Worm (Caenorhabditis elegans) whole organism, late embryonic: Measurements from ENCODE around the gene nap-1.
A peak's percentile ranks its signal among the peaks of the same experiment; 100 is the strongest.

Experiments used
- C38D4.7 ChIP-seq: fragments of 200-800 bp; sonication (Bioruptor generic); optimal IDR thresholded peaks from 2 replicates; lab custom pipeline; 2018; ENCODE audit warnings: mild to moderate bottlenecking, missing genetic modification characterization, moderate library complexity, missing compliant biosample characterization
- F13H6.1 ChIP-seq: sonication (generic microtip); optimal IDR thresholded peaks from 2 replicates; lab custom pipeline; 2016; ENCODE audit warnings: missing genetic modification characterization, missing compliant biosample characterization
- K09A11.1 ChIP-seq: sonication (generic microtip); optimal IDR thresholded peaks from 2 replicates; lab custom pipeline; 2017; ENCODE audit warnings: antibody characterized with exemption, mild to moderate bottlenecking, missing genetic modification characterization, missing compliant biosample characterization; ENCODE audit not compliant: insufficient read depth
- T23F11.4 ChIP-seq: fragments of 200-800 bp; sonication (Bioruptor generic); optimal IDR thresholded peaks from 2 replicates; lab custom pipeline; 2018; ENCODE audit warnings: mild to moderate bottlenecking, missing genetic modification characterization, missing compliant biosample characterization
- ama-1 ChIP-seq: fragments of 150-350 bp; optimal IDR thresholded peaks from 2 replicates; lab custom pipeline; 2014
- ceh-14 ChIP-seq: sonication (generic microtip); optimal IDR thresholded peaks from 2 replicates; lab custom pipeline; 2016; ENCODE audit warnings: missing genotype, missing genetic modification characterization, missing compliant biosample characterization
- ceh-22 ChIP-seq: sonication (generic microtip); optimal IDR thresholded peaks from 2 replicates; lab custom pipeline; 2017; ENCODE audit warnings: missing biosample characterization, missing genetic modification characterization
- ceh-30 ChIP-seq: fragments of 150-350 bp; optimal IDR thresholded peaks from 2 replicates; lab custom pipeline; 2014; ENCODE audit warnings: missing biosample characterization, missing genetic modification characterization
- ceh-31 ChIP-seq: sonication (generic microtip); optimal IDR thresholded peaks from 2 replicates; lab custom pipeline; 2016; ENCODE audit warnings: missing genetic modification characterization, missing compliant biosample characterization
- ceh-34 ChIP-seq: sonication (generic microtip); optimal IDR thresholded peaks from 2 replicates; lab custom pipeline; 2016; ENCODE audit warnings: mild to moderate bottlenecking, missing genetic modification characterization, missing compliant biosample characterization
- ceh-45 ChIP-seq: fragments of 200-800 bp; sonication (Bioruptor generic); IDR thresholded peaks from 2 replicates; pipeline ENCODE4 v1.3.6; 2022; ENCODE audit warnings: missing genetic modification reagents, missing genetic modification characterization, missing compliant biosample characterization
- ceh-48 ChIP-seq: sonication (generic microtip); optimal IDR thresholded peaks from 2 replicates; lab custom pipeline; 2016; ENCODE audit warnings: missing genetic modification characterization, inconsistent platforms, missing compliant biosample characterization
- ceh-6 ChIP-seq: fragments of 200-800 bp; sonication (Bioruptor generic); optimal IDR thresholded peaks from 2 replicates; lab custom pipeline; 2018; ENCODE audit warnings: mild to moderate bottlenecking, missing genetic modification characterization, missing compliant biosample characterization
- ceh-9 ChIP-seq: sonication (generic microtip); optimal IDR thresholded peaks from 2 replicates; lab custom pipeline; 2016; ENCODE audit warnings: mild to moderate bottlenecking, missing genetic modification characterization, inconsistent platforms, missing compliant biosample characterization
- dmd-4 ChIP-seq: sonication (generic microtip); optimal IDR thresholded peaks from 2 replicates; lab custom pipeline; 2016; ENCODE audit warnings: borderline replicate concordance, missing genetic modification characterization, missing compliant biosample characterization
- elt-4 ChIP-seq: sonication (generic microtip); optimal IDR thresholded peaks from 2 replicates; lab custom pipeline; 2016; ENCODE audit warnings: missing genetic modification characterization, missing compliant biosample characterization
- ets-4 ChIP-seq: sonication (generic microtip); optimal IDR thresholded peaks from 2 replicates; lab custom pipeline; 2016; ENCODE audit warnings: missing genetic modification characterization, missing compliant biosample characterization
- fax-1 ChIP-seq: sonication (generic microtip); optimal IDR thresholded peaks from 2 replicates; lab custom pipeline; 2016; ENCODE audit warnings: missing genotype, missing genetic modification characterization, missing compliant biosample characterization
- fkh-6 ChIP-seq: sonication (generic microtip); optimal IDR thresholded peaks from 2 replicates; lab custom pipeline; 2016; ENCODE audit warnings: missing genetic modification characterization, missing compliant biosample characterization
- gmeb-2 ChIP-seq: sonication (generic microtip); optimal IDR thresholded peaks from 2 replicates; lab custom pipeline; 2016; ENCODE audit warnings: missing genetic modification characterization, inconsistent platforms, missing compliant biosample characterization
- hlh-15 ChIP-seq: sonication (generic microtip); optimal IDR thresholded peaks from 2 replicates; lab custom pipeline; 2016; ENCODE audit warnings: missing genetic modification characterization, missing compliant biosample characterization
- hlh-30 ChIP-seq: sonication (generic microtip); optimal IDR thresholded peaks from 2 replicates; lab custom pipeline; 2017; ENCODE audit warnings: antibody characterized with exemption, missing genetic modification characterization, missing compliant biosample characterization; ENCODE audit not compliant: insufficient read depth
- hlh-6 ChIP-seq: sonication (generic microtip); optimal IDR thresholded peaks from 2 replicates; lab custom pipeline; 2016; ENCODE audit warnings: missing genotype, missing genetic modification characterization, missing compliant biosample characterization
- hlh-8 ChIP-seq: sonication (generic microtip); optimal IDR thresholded peaks from 2 replicates; lab custom pipeline; 2016; ENCODE audit warnings: missing genotype, missing genetic modification characterization, missing compliant biosample characterization
- lim-6 ChIP-seq: sonication (generic microtip); optimal IDR thresholded peaks from 2 replicates; lab custom pipeline; 2016; ENCODE audit warnings: missing genetic modification characterization, missing compliant biosample characterization
- madf-2 ChIP-seq: sonication (generic microtip); optimal IDR thresholded peaks from 2 replicates; lab custom pipeline; 2017; ENCODE audit warnings: missing genetic modification characterization, missing compliant biosample characterization
- mec-3 ChIP-seq: sonication (generic microtip); optimal IDR thresholded peaks from 2 replicates; lab custom pipeline; 2016; ENCODE audit warnings: borderline replicate concordance, missing genetic modification characterization, missing compliant biosample characterization
- nfya-1 ChIP-seq: sonication (generic microtip); optimal IDR thresholded peaks from 2 replicates; lab custom pipeline; 2017; ENCODE audit warnings: missing genetic modification characterization, mild to moderate bottlenecking, missing compliant biosample characterization, antibody characterized with exemption, moderate library complexity
- nhr-232 ChIP-seq: sonication (generic microtip); optimal IDR thresholded peaks from 2 replicates; lab custom pipeline; 2016; ENCODE audit warnings: missing genetic modification characterization, missing compliant biosample characterization
- npax-4 ChIP-seq: sonication (generic microtip); optimal IDR thresholded peaks from 2 replicates; lab custom pipeline; 2016; ENCODE audit warnings: missing genetic modification characterization, missing compliant biosample characterization
- odd-2 ChIP-seq: sonication (generic microtip); optimal IDR thresholded peaks from 2 replicates; lab custom pipeline; 2017; ENCODE audit warnings: antibody characterized with exemption, mild to moderate bottlenecking, missing genetic modification characterization, missing compliant biosample characterization
- pag-3 ChIP-seq: sonication (generic microtip); optimal IDR thresholded peaks from 2 replicates; lab custom pipeline; 2016; ENCODE audit warnings: missing compliant biosample characterization, missing genetic modification characterization, borderline replicate concordance
- pax-1 ChIP-seq: fragments of 150-350 bp; optimal IDR thresholded peaks from 2 replicates; lab custom pipeline; 2014; ENCODE audit warnings: missing biosample characterization, missing genetic modification characterization
- pha-2 ChIP-seq: sonication (generic microtip); optimal IDR thresholded peaks from 2 replicates; lab custom pipeline; 2017; ENCODE audit warnings: mild to moderate bottlenecking, missing genetic modification characterization, missing compliant biosample characterization
- pha-4 ChIP-seq: fragments of 150-350 bp; optimal IDR thresholded peaks from 2 replicates; lab custom pipeline; 2018; ENCODE audit warnings: missing biosample characterization, missing genetic modification reagents, missing genetic modification characterization
- pqm-1 ChIP-seq: sonication (generic microtip); optimal IDR thresholded peaks from 2 replicates; lab custom pipeline; 2016; ENCODE audit warnings: missing genetic modification characterization, missing compliant biosample characterization
- sdc-2 ChIP-seq: sonication (generic microtip); optimal IDR thresholded peaks from 2 replicates; lab custom pipeline; 2016; ENCODE audit warnings: missing genotype, missing genetic modification characterization, missing compliant biosample characterization
- sox-2 ChIP-seq: fragments of 200-800 bp; sonication (Bioruptor generic); IDR thresholded peaks from 2 replicates; pipeline ENCODE4 v1.3.6; 2022; ENCODE audit warnings: missing genetic modification reagents, missing genetic modification characterization, missing compliant biosample characterization
- syd-9 ChIP-seq: sonication (generic microtip); optimal IDR thresholded peaks from 2 replicates; lab custom pipeline; 2016; ENCODE audit warnings: mild to moderate bottlenecking, missing genetic modification characterization, moderate library complexity, missing compliant biosample characterization
- tbx-2 ChIP-seq: sonication (generic microtip); optimal IDR thresholded peaks from 2 replicates; lab custom pipeline; 2016; ENCODE audit warnings: missing genetic modification characterization, missing compliant biosample characterization
- ttx-3 ChIP-seq: sonication (generic microtip); optimal IDR thresholded peaks from 2 replicates; lab custom pipeline; 2016; ENCODE audit warnings: missing genetic modification reagents, missing genetic modification characterization, missing compliant biosample characterization
- unc-42 ChIP-seq: sonication (generic microtip); optimal IDR thresholded peaks from 2 replicates; lab custom pipeline; 2016; ENCODE audit warnings: missing genotype, missing genetic modification characterization, missing compliant biosample characterization
- unc-55 ChIP-seq: sonication (generic microtip); optimal IDR thresholded peaks from 2 replicates; lab custom pipeline; 2017; ENCODE audit warnings: missing biosample characterization, missing genetic modification reagents, missing genetic modification characterization
- ztf-16 ChIP-seq: sonication (generic microtip); optimal IDR thresholded peaks from 2 replicates; lab custom pipeline; 2017; ENCODE audit warnings: missing genetic modification characterization, missing compliant biosample characterization

Gene nap-1

DNA sequence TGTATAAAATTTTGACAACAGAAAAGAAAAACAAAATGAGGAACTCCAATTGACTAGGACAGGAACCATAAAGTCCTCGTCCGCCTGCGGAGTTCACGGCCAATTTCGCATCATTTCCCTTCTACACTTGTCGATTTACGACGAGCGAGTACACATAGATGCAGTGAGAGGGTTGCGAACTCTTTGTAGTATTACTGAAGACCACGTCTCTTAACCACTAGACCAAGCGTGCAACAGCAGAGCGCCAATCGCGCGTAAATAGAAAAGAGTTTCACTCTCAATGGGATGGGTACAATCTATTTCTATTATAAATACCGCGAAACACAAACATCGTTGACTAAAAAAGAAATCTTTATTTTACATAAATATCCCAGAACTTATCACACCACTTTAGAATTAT, 3.7 kb downstream of the nap-1 start (continued):
- TF ChIP-seq ceh-48 (peak; percentile 77), mec-3 (tag; lab: Kevin White, UChicago) (no peak), gmeb-2 (tag; lab: Kevin White, UChicago) (peak; percentile 81), hlh-15 (tag; lab: Kevin White, UChicago) (peak; percentile 67), hlh-6 (tag; lab: Kevin White, UChicago) (peak; percentile 89), pag-3 (tag; lab: Kevin White, UChicago) (peak; percentile 39), fkh-6 (peak; percentile 80), npax-4 (tag; lab: Kevin White, UChicago) (peak; percentile 77), pha-4 (no peak), sdc-2 (tag; lab: Kevin White, UChicago) (peak; percentile 77), K09A11.1 (tag; lab: Kevin White, UChicago) (peak; percentile 67), madf-2 (tag; lab: Kevin White, UChicago) (peak; percentile 86), T23F11.4 (GFP tag; lab: Kevin White, UChicago) (peak; percentile 63), tbx-2 (tag; lab: Kevin White, UChicago) (peak; percentile 86), elt-4 (no peak), ceh-14 (peak; percentile 62), pqm-1 (tag; lab: Kevin White, UChicago) (peak; percentile 16), ceh-6 (GFP tag; lab: Kevin White, UChicago) (peak; percentile 87), syd-9 (tag; lab: Kevin White, UChicago) (peak; percentile 89), unc-55 (peak; percentile 65), ceh-45 (GFP tag; lab: Robert Waterston, UW) (peak; percentile 52; the same call in 1 of the 2 replicates), ets-4 (peak; percentile 34), ceh-30 (tag; lab: Kevin White, UChicago) (peak; percentile 53), sox-2 (GFP tag; lab: Robert Waterston, UW) (peak; percentile 72), hlh-8 (peak; percentile 66)

DNA sequence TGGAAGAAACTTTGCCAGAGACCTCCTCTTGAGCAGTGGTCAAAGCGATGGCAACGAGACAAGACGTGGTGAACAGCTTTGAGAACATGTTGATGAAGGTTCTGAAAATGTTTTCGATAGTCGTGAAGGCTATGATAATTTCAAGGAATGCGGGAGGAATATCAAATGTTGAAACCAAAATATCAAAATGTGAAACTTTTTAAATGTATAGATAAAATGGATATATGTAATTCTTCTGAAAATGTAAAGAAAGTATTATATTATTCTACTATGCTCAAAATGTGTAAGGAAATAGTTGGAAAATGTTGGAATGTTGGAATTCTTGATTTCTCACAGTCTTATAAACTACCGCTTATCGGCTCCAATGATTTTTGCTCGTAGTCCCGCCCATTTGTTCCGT, 10.0 kb downstream of the nap-1 start, which contains the start of gene D2096.6:
D2096.6 (minus strand) TSS at position 101 of the 400 bp plus-strand sequence.
- no peak for TF ChIP-seq ceh-31 (tag; lab: Kevin White, UChicago)
- no peak for TF ChIP-seq sox-2 (GFP tag; lab: Robert Waterston, UW)

DNA sequence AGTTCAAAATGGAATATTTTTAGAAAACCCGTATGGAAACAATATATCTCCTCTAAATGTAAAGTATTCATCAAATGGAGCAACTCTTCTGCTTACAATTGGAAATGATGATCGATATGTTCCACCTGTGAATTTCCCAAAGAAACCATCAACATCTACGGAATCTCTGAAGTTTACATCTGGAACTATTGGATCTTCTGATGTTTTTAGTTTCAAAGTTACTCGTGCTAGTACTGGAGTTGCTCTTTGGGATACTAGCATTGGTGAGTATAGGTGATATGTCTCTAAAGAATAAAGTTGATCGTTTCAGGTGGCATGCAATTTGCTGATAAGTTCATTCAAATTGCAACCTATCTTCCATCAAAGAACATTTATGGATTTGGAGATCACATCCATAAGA, 11.2 kb downstream of the nap-1 start:
- TF ChIP-seq F13H6.1 (tag; lab: Kevin White, UChicago) = no peak
- no peak for TF ChIP-seq hlh-30 (tag; lab: Kevin White, UChicago)
- TF ChIP-seq ttx-3 (tag; lab: Kevin White, UChicago) = no peak
- TF ChIP-seq ets-4 = no peak
- TF ChIP-seq ceh-31 (tag; lab: Kevin White, UChicago) = no peak
- TF ChIP-seq fkh-6 = no peak
- TF ChIP-seq lim-6 (tag; lab: Kevin White, UChicago) = no peak

DNA sequence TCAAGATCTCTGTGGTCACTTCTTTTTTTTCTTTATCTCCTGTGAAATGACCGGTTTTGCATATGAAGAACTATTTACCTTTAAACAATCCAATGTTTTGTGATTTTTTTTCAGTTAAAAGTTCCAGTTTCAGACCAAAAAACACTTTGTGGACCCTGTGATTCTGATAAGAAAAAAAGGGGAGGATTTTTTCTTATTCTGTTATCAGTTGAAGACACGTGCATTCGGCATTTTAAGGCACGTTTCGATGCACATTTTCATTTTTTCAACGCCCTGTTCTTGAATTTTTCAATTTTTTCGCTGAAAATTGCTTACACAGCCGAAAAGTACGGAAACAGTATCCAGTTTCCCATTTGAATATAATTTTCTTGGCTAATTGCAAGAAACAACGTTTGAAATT, 12.8 kb downstream of the nap-1 start, which contains the start of gene aagr-1:
aagr-1 (plus strand) TSS at position 227 of the 400 bp plus-strand sequence.
- no peak for TF ChIP-seq ztf-16 (tag; lab: Kevin White, UChicago)
- no peak for TF ChIP-seq ama-1 (lab: Kevin White, UChicago)
- TF ChIP-seq ceh-45 (GFP tag; lab: Robert Waterston, UW) = no peak
- no peak for TF ChIP-seq odd-2 (tag; lab: Kevin White, UChicago)
- no peak for TF ChIP-seq fax-1 (tag; lab: Kevin White, UChicago)
- no peak for TF ChIP-seq fkh-6

DNA sequence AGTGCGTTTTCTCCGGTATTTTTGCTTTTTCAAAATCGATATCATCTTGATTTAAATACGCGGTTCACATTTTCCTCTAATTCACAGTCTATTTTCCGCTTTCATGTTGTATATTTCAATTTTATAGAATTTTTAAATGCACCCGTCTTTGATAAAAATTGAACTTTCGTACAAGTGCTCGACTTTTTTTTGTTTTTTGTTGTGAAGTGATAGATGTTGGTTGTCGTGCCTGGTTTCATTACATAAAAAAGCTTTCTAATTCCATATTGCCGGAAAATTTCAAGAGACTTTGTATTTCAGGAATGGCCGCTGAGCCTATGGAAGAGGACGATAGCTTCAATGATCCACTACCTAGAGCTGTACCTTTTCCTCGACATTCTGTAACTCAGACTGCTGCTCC, 16.0 kb downstream of the nap-1 start, which contains the start of gene D2096.12:
D2096.12 (plus strand) TSS at position 301 of the 400 bp plus-strand sequence.
- TF ChIP-seq ceh-9 (tag; lab: Kevin White, UChicago) (no peak), dmd-4 (no peak), ceh-34 (tag; lab: Kevin White, UChicago) (no peak), nhr-232 (tag; lab: Kevin White, UChicago) (no peak), ets-4 (no peak), pax-1 (no peak), ceh-31 (tag; lab: Kevin White, UChicago) (no peak), ceh-22 (tag; lab: Kevin White, UChicago) (no peak), pha-2 (tag; lab: Kevin White, UChicago) (no peak), hlh-30 (tag; lab: Kevin White, UChicago) (no peak), unc-42 (tag; lab: Kevin White, UChicago) (no peak), ceh-30 (tag; lab: Kevin White, UChicago) (no peak), C38D4.7 (GFP tag; lab: Kevin White, UChicago) (no peak), nfya-1 (tag; lab: Kevin White, UChicago) (no peak)
